Worm (Caenorhabditis elegans) whole organism, mixed stage, embryonic: ENCODE measurements around the gene F54F7.10.

Experiments used
- bed-3 ChIP-seq: fragments of 200-800 bp; sonication (Bioruptor generic); optimal IDR thresholded peaks from 3 replicates; lab custom pipeline; 2018; ENCODE audit warnings: mild to moderate bottlenecking, missing genetic modification characterization, moderate library complexity, missing compliant biosample characterization
- blmp-1 ChIP-seq: fragments of 150-350 bp; optimal IDR thresholded peaks from 2 replicates; lab custom pipeline; 2014; ENCODE audit warnings: missing biosample characterization, missing genetic modification characterization
- elt-1 ChIP-seq: sonication (generic microtip); optimal IDR thresholded peaks from 2 replicates; lab custom pipeline; 2017; ENCODE audit warnings: missing genetic modification characterization, mild to moderate bottlenecking, missing compliant biosample characterization, antibody characterized with exemption, moderate library complexity, borderline replicate concordance; ENCODE audit not compliant: insufficient read depth
- lin-13 ChIP-seq: fragments of 150-350 bp; optimal IDR thresholded peaks from 2 replicates; lab custom pipeline; 2014; ENCODE audit warnings: missing biosample characterization, missing genetic modification characterization
- lsy-2 ChIP-seq: fragments of 150-350 bp; optimal IDR thresholded peaks from 2 replicates; lab custom pipeline; 2014; ENCODE audit warnings: missing biosample characterization, missing genetic modification characterization
- mep-1 ChIP-seq: fragments of 150-350 bp; optimal IDR thresholded peaks from 2 replicates; lab custom pipeline; 2017; ENCODE audit warnings: missing biosample characterization, missing genetic modification reagents, missing genetic modification characterization, inconsistent platforms
- nhr-12 ChIP-seq: fragments of 150-350 bp; optimal IDR thresholded peaks from 2 replicates; lab custom pipeline; 2014; ENCODE audit warnings: missing biosample characterization, missing genetic modification characterization
- nhr-237 ChIP-seq: fragments of 150-350 bp; optimal IDR thresholded peaks from 2 replicates; lab custom pipeline; 2014; ENCODE audit warnings: missing biosample characterization, missing genetic modification characterization
- nhr-28 ChIP-seq: fragments of 150-350 bp; optimal IDR thresholded peaks from 2 replicates; lab custom pipeline; 2014; ENCODE audit warnings: missing biosample characterization, missing genetic modification characterization
- snpc-4 ChIP-seq: fragments of 150-350 bp; optimal IDR thresholded peaks from 2 replicates; lab custom pipeline; 2014; ENCODE audit warnings: missing biosample characterization, missing genetic modification characterization
- sptf-1 ChIP-seq: sonication (generic microtip); optimal IDR thresholded peaks from 2 replicates; lab custom pipeline; 2017; ENCODE audit warnings: mild to moderate bottlenecking, missing genetic modification characterization, moderate library complexity, missing compliant biosample characterization
- unc-120 ChIP-seq: sonication (generic microtip); optimal IDR thresholded peaks from 2 replicates; lab custom pipeline; 2017; ENCODE audit warnings: missing genetic modification characterization, missing compliant biosample characterization; ENCODE audit not compliant: poor library complexity, severe bottlenecking
- unc-39 ChIP-seq: fragments of 150-350 bp; optimal IDR thresholded peaks from 2 replicates; lab custom pipeline; 2014; ENCODE audit warnings: missing biosample characterization, missing genetic modification characterization
- unc-62 ChIP-seq: fragments of 150-350 bp; optimal IDR thresholded peaks from 2 replicates; lab custom pipeline; 2014; ENCODE audit warnings: missing biosample characterization, missing genetic modification reagents, missing genetic modification characterization

- TF ChIP-seq nhr-12 (no peak), lin-13 (tag; lab: Kevin White, UChicago) (no peak), unc-62 (GFP tag; lab: Kevin White, UChicago) (no peak), elt-1 (tag; lab: Kevin White, UChicago) (no peak), mep-1 (tag; lab: Kevin White, UChicago) (no peak), snpc-4 (tag; lab: Kevin White, UChicago) (no peak), nhr-237 (no peak), lsy-2 (tag; lab: Kevin White, UChicago) (no peak), unc-39 (tag; lab: Kevin White, UChicago) (no peak), unc-120 (tag; lab: Kevin White, UChicago) (no peak), nhr-28 (no peak), sptf-1 (tag; lab: Kevin White, UChicago) (no peak), bed-3 (GFP tag; lab: Kevin White, UChicago) (no peak), blmp-1 (no peak)
These were observed 44.8 kb downstream of the F54F7.10 start for ce11 chrX:11908226-11908625.
